Fruit fly (Drosophila melanogaster) whole organism, embryonic: ENCODE results near the gene Shc.
A peak's percentile ranks its signal among the peaks of the same experiment; 100 is the strongest.

Source experiments
- Atf6 ChIP-seq: fragments of 200-800 bp; sonication (Bioruptor generic); IDR thresholded peaks from 2 replicates; pipeline ENCODE4 v1.3.6; 2022; ENCODE audit warnings: missing biosample characterization, missing genetic modification characterization
- B-H2 ChIP-seq: fragments of 200-800 bp; sonication (Bioruptor generic); optimal IDR thresholded peaks from 2 replicates; lab custom pipeline; 2018; ENCODE audit warnings: missing biosample characterization, mild to moderate bottlenecking, missing genetic modification characterization
- C15 ChIP-seq: fragments of 200-800 bp; sonication (Bioruptor generic); IDR thresholded peaks from 3 replicates; pipeline ENCODE4 v1.3.6; 2022; ENCODE audit warnings: missing biosample characterization, missing genetic modification characterization
- CG10209 ChIP-seq: fragments of 200-800 bp; sonication (Bioruptor generic); optimal IDR thresholded peaks from 3 replicates; lab custom pipeline; 2017; ENCODE audit warnings: missing biosample characterization, mild to moderate bottlenecking, missing genetic modification characterization, missing genetic modification reagents
- CG10267 ChIP-seq: fragments of 200-800 bp; sonication (Bioruptor generic); optimal IDR thresholded peaks from 2 replicates; lab custom pipeline; 2018; ENCODE audit warnings: missing biosample characterization, mild to moderate bottlenecking, missing genetic modification characterization, moderate library complexity
- CG11398 ChIP-seq: fragments of 200-800 bp; sonication (Bioruptor generic); optimal IDR thresholded peaks from 2 replicates; lab custom pipeline; 2016; ENCODE audit warnings: missing biosample characterization, missing genetic modification characterization
- CG11504 ChIP-seq: fragments of 200-800 bp; sonication (Bioruptor generic); optimal IDR thresholded peaks from 3 replicates; lab custom pipeline; 2019; ENCODE audit warnings: missing biosample characterization, mild to moderate bottlenecking, missing genetic modification characterization, moderate library complexity
- CG12299 ChIP-seq: fragments of 200-800 bp; sonication (Bioruptor generic); optimal IDR thresholded peaks from 2 replicates; lab custom pipeline; 2018; ENCODE audit warnings: missing biosample characterization, mild to moderate bottlenecking, missing genetic modification characterization
- CG12769 ChIP-seq: fragments of 200-800 bp; sonication (Bioruptor generic); optimal IDR thresholded peaks from 2 replicates; lab custom pipeline; 2019; ENCODE audit warnings: missing biosample characterization, mild to moderate bottlenecking, missing genetic modification characterization, moderate library complexity
- CG13894 ChIP-seq: fragments of 200-800 bp; sonication (Bioruptor generic); optimal IDR thresholded peaks from 3 replicates; lab custom pipeline; 2018; ENCODE audit warnings: missing biosample characterization, mild to moderate bottlenecking, missing genetic modification characterization, moderate library complexity
- CG14441 ChIP-seq: fragments of 200-800 bp; sonication (Bioruptor generic); IDR thresholded peaks from 2 replicates; pipeline ENCODE4 v1.3.6; 2022; ENCODE audit warnings: missing biosample characterization, missing genetic modification characterization
- CG17612 ChIP-seq: fragments of 200-800 bp; sonication (Bioruptor generic); IDR thresholded peaks from 2 replicates; pipeline ENCODE4 v1.3.6; 2022; ENCODE audit warnings: missing biosample characterization, missing genetic modification characterization
- CG1792 ChIP-seq: fragments of 200-800 bp; sonication (Bioruptor generic); optimal IDR thresholded peaks from 2 replicates; lab custom pipeline; 2016; ENCODE audit warnings: missing biosample characterization, missing genetic modification characterization
- CG2116 ChIP-seq: fragments of 200-800 bp; sonication (Bioruptor generic); optimal IDR thresholded peaks from 3 replicates; lab custom pipeline; 2018; ENCODE audit warnings: missing biosample characterization, mild to moderate bottlenecking, missing genetic modification characterization
- CG2199 ChIP-seq: fragments of 200-800 bp; sonication (Bioruptor generic); IDR thresholded peaks from 3 replicates; pipeline ENCODE4 v1.3.6; 2022; ENCODE audit warnings: missing biosample characterization, missing genetic modification characterization
- CG2889 ChIP-seq: fragments of 200-800 bp; sonication (Bioruptor generic); IDR thresholded peaks from 3 replicates; pipeline ENCODE4 v1.3.6; 2022; ENCODE audit warnings: missing biosample characterization, missing genetic modification characterization
- CG31388 ChIP-seq: fragments of 200-800 bp; sonication (Bioruptor generic); optimal IDR thresholded peaks from 2 replicates; lab custom pipeline; 2016; ENCODE audit warnings: missing biosample characterization, missing genetic modification characterization
- CG4404 ChIP-seq: fragments of 200-800 bp; sonication (Bioruptor generic); IDR thresholded peaks from 2 replicates; pipeline ENCODE4 v1.3.6; 2022; ENCODE audit warnings: missing biosample characterization, missing genetic modification characterization
- CG4820 ChIP-seq: fragments of 200-800 bp; sonication (Bioruptor generic); optimal IDR thresholded peaks from 3 replicates; lab custom pipeline; 2016; ENCODE audit warnings: missing biosample characterization, missing genetic modification characterization
- CG6683 ChIP-seq: fragments of 200-800 bp; sonication (Bioruptor generic); optimal IDR thresholded peaks from 2 replicates; lab custom pipeline; 2017; ENCODE audit warnings: missing biosample characterization, mild to moderate bottlenecking, missing genetic modification characterization, missing genetic modification reagents
- CG6854 ChIP-seq: fragments of 200-800 bp; sonication (Bioruptor generic); optimal IDR thresholded peaks from 3 replicates; lab custom pipeline; 2017; ENCODE audit warnings: missing biosample characterization, mild to moderate bottlenecking, missing genetic modification characterization
- CG7271 ChIP-seq: fragments of 200-800 bp; sonication (Bioruptor generic); optimal IDR thresholded peaks from 2 replicates; lab custom pipeline; 2018; ENCODE audit warnings: missing biosample characterization, mild to moderate bottlenecking, missing genetic modification characterization, moderate library complexity
- CG7357 ChIP-seq: fragments of 200-800 bp; sonication (Bioruptor generic); IDR thresholded peaks from 3 replicates; pipeline ENCODE4 v1.3.6; 2022; ENCODE audit warnings: missing biosample characterization, missing genetic modification characterization
- CG7839 ChIP-seq: fragments of 200-800 bp; sonication (Bioruptor generic); optimal IDR thresholded peaks from 3 replicates; lab custom pipeline; 2018; ENCODE audit warnings: missing biosample characterization, mild to moderate bottlenecking, missing genetic modification characterization, moderate library complexity
- CG8478 ChIP-seq: fragments of >200 bp; optimal IDR thresholded peaks from 2 replicates; lab custom pipeline; 2018
- CHES-1-like ChIP-seq: fragments of 200-800 bp; sonication (Bioruptor generic); optimal IDR thresholded peaks from 2 replicates; lab custom pipeline; 2016; ENCODE audit warnings: missing biosample characterization, missing genetic modification characterization
- Dll ChIP-seq: fragments of 200-800 bp; sonication (Bioruptor generic); IDR thresholded peaks from 4 replicates; pipeline ENCODE4 v1.3.6; 2022; ENCODE audit warnings: missing biosample characterization, missing genetic modification characterization; ENCODE audit not compliant: partially characterized antibody
- E2f2 ChIP-seq: fragments of 200-800 bp; sonication (Bioruptor generic); IDR thresholded peaks from 2 replicates; pipeline ENCODE4 v1.3.6; 2022; ENCODE audit warnings: missing biosample characterization, missing genetic modification characterization
- HLHmδ ChIP-seq: fragments of 200-800 bp; sonication (Bioruptor generic); optimal IDR thresholded peaks from 2 replicates; lab custom pipeline; 2018; ENCODE audit warnings: missing biosample characterization, mild to moderate bottlenecking, missing genetic modification characterization, moderate library complexity
- Hmr ChIP-seq: fragments of 200-800 bp; sonication (Bioruptor generic); optimal IDR thresholded peaks from 3 replicates; lab custom pipeline; 2017; ENCODE audit warnings: mild to moderate bottlenecking, missing biosample characterization, missing genetic modification reagents, missing genetic modification characterization
- Xrp1 ChIP-seq: fragments of 200-800 bp; sonication (Bioruptor generic); IDR thresholded peaks from 2 replicates; pipeline ENCODE4 v1.3.6; 2022; ENCODE audit warnings: missing biosample characterization, missing genetic modification characterization
- abd-A ChIP-seq: fragments of 200-800 bp; sonication (Bioruptor generic); optimal IDR thresholded peaks from 3 replicates; lab custom pipeline; 2019; ENCODE audit warnings: missing biosample characterization, mild to moderate bottlenecking, missing genetic modification characterization, moderate library complexity
- bigmax ChIP-seq: fragments of 200-800 bp; sonication (Bioruptor generic); optimal IDR thresholded peaks from 2 replicates; lab custom pipeline; 2018; ENCODE audit warnings: missing biosample characterization, mild to moderate bottlenecking, missing genetic modification characterization
- ci ChIP-seq: fragments of 200-800 bp; sonication (Bioruptor generic); IDR thresholded peaks from 3 replicates; pipeline ENCODE4 v1.3.6; 2022; ENCODE audit warnings: missing biosample characterization, missing genetic modification characterization
- dan ChIP-seq: fragments of 200-800 bp; sonication (Bioruptor generic); IDR thresholded peaks from 2 replicates; pipeline ENCODE4 v1.3.6; 2022; ENCODE audit warnings: missing biosample characterization, missing genetic modification characterization
- disco-r ChIP-seq: fragments of 200-800 bp; sonication (Bioruptor generic); optimal IDR thresholded peaks from 2 replicates; lab custom pipeline; 2016; ENCODE audit warnings: missing biosample characterization, missing genetic modification characterization
- dysf ChIP-seq: fragments of 200-800 bp; sonication (Bioruptor generic); IDR thresholded peaks from 3 replicates; pipeline ENCODE4 v1.3.6; 2022; ENCODE audit warnings: missing biosample characterization, missing genetic modification characterization
- ems ChIP-seq: fragments of 200-800 bp; sonication (Bioruptor generic); optimal IDR thresholded peaks from 3 replicates; lab custom pipeline; 2016; ENCODE audit warnings: missing biosample characterization, missing genetic modification characterization
- en ChIP-seq: fragments of 200-800 bp; sonication (Bioruptor generic); optimal IDR thresholded peaks from 2 replicates; lab custom pipeline; 2016; ENCODE audit warnings: missing biosample characterization, missing genetic modification characterization
- fd3F ChIP-seq: fragments of 200-800 bp; sonication (Bioruptor generic); optimal IDR thresholded peaks from 2 replicates; lab custom pipeline; 2018; ENCODE audit warnings: missing biosample characterization, mild to moderate bottlenecking, missing genetic modification characterization, moderate library complexity
- ftz-f1 ChIP-seq: fragments of 200-800 bp; sonication (Bioruptor generic); optimal IDR thresholded peaks from 2 replicates; lab custom pipeline; 2016; ENCODE audit warnings: missing biosample characterization, missing genetic modification characterization
- ind ChIP-seq: fragments of 200-800 bp; sonication (Bioruptor generic); optimal IDR thresholded peaks from 3 replicates; lab custom pipeline; 2016; ENCODE audit warnings: missing biosample characterization, missing genetic modification characterization
- jumu ChIP-seq: fragments of 200-800 bp; sonication (Bioruptor generic); optimal IDR thresholded peaks from 3 replicates; lab custom pipeline; 2016; ENCODE audit warnings: missing biosample characterization, missing genetic modification characterization
- luna ChIP-seq: fragments of 200-800 bp; sonication (Bioruptor generic); optimal IDR thresholded peaks from 2 replicates; lab custom pipeline; 2016; ENCODE audit warnings: missing biosample characterization, missing genetic modification characterization
- maf-S ChIP-seq: fragments of 200-800 bp; sonication (Bioruptor generic); optimal IDR thresholded peaks from 2 replicates; lab custom pipeline; 2016; ENCODE audit warnings: missing biosample characterization, missing genetic modification characterization
- onecut ChIP-seq: fragments of 200-800 bp; sonication (Bioruptor generic); IDR thresholded peaks from 2 replicates; pipeline ENCODE4 v1.3.6; 2022; ENCODE audit warnings: missing biosample characterization, missing genetic modification characterization
- p53 ChIP-seq: fragments of 200-800 bp; sonication (Bioruptor generic); optimal IDR thresholded peaks from 2 replicates; lab custom pipeline; 2016; ENCODE audit warnings: missing biosample characterization, missing genetic modification characterization
- pum ChIP-seq: fragments of 200-800 bp; sonication (Bioruptor generic); optimal IDR thresholded peaks from 2 replicates; lab custom pipeline; 2016; ENCODE audit warnings: missing biosample characterization, missing genetic modification characterization
- sens-2 ChIP-seq: fragments of 200-800 bp; sonication (Bioruptor generic); IDR thresholded peaks from 2 replicates; pipeline ENCODE4 v1.3.6; 2022; ENCODE audit warnings: missing biosample characterization, missing genetic modification characterization
- wek ChIP-seq: fragments of 200-800 bp; sonication (Bioruptor generic); optimal IDR thresholded peaks from 3 replicates; lab custom pipeline; 2018; ENCODE audit warnings: missing biosample characterization, mild to moderate bottlenecking, missing genetic modification characterization, moderate library complexity
- zen ChIP-seq: fragments of 200-800 bp; sonication (Bioruptor generic); optimal IDR thresholded peaks from 3 replicates; lab custom pipeline; 2018; ENCODE audit warnings: missing biosample characterization, mild to moderate bottlenecking, missing genetic modification characterization, moderate library complexity

Shc gene

DNA sequence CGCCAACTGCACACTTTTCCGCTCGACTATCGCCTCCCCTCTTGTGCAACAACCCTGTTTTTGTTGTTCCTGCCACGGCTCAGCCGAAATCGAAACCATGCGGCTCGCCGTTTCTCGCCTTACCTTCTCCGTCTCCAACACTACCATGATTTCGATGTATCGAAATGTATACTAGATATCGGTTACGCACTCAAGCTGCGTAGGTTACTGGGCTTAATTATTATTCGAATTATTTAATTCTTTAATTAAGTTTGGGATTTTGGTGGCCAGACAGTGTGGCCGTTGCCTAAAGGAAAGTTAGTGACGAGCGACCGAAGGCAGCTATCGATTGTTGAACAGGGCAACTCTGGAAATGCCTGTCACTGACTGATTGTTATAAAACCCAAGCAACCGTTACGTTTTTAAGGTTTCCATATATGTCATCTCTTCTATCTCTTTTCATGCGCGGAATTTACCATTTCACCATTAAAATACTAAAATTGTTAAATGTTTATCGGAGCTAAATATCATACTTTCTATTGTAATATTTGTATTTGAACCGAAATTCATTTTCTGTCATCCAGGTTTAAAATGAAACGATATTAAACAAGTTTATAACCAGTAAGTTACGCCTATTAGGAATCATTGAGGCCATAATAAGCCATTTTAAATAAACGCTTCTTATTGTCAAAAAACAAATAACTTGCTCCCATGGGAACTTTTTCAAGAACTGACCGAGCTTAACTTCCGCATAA, 24.5 kb upstream of the Shc start, which contains the start of gene eIF4E1 (continued):
- TF ChIP-seq CG4820 (GFP tag; lab: Kevin White, UChicago) (no peak), CG6854 (GFP tag; lab: Kevin White, UChicago) (no peak), CG4404 (no peak), CG7839 (tag; lab: Kevin White, UChicago) (no peak), bigmax (GFP tag; lab: Kevin White, UChicago) (peak; percentile 14), CG2889 (GFP tag; lab: Robert Waterston, UW) (no peak), CG14441 (no peak), zen (tag; lab: Kevin White, UChicago) (peak; percentile 30), CG2116 (GFP tag; lab: Kevin White, UChicago) (peak; percentile 98), ems (GFP tag; lab: Kevin White, UChicago) (peak; percentile 37), wek (GFP tag; lab: Kevin White, UChicago) (no peak), B-H2 (GFP tag; lab: Kevin White, UChicago) (peak; percentile 2), Xrp1 (GFP tag; lab: Robert Waterston, UW) (no peak), ci (GFP tag; lab: Robert Waterston, UW) (no peak), disco-r (no peak), CG2199 (peak; percentile 84; the same call in 2 of the 3 replicates), E2f2 (GFP tag; lab: Robert Waterston, UW) (peak; percentile 50), pum (GFP tag; lab: Kevin White, UChicago) (no peak), Atf6 (GFP tag; lab: Robert Waterston, UW) (no peak), dysf (no peak), abd-A (no peak), CG11398 (GFP tag; lab: Kevin White, UChicago) (no peak), CG7357 (GFP tag; lab: Robert Waterston, UW) (no peak), en (GFP tag; lab: Kevin White, UChicago) (no peak), C15 (GFP tag; lab: Robert Waterston, UW) (no peak), jumu (GFP tag; lab: Kevin White, UChicago) (peak; percentile 3), maf-S (GFP tag; lab: Kevin White, UChicago) (peak; percentile 2), CG7271 (no peak), Hmr (GFP tag; lab: Kevin White, UChicago) (peak; percentile 47), Dll (GFP tag; lab: Robert Waterston, UW) (peak; percentile 72), CG31388 (GFP tag; lab: Kevin White, UChicago) (no peak), HLHmδ (no peak), fd3F (GFP tag; lab: Kevin White, UChicago) (no peak), CHES-1-like (GFP tag; lab: Kevin White, UChicago) (no peak), CG1792 (GFP tag; lab: Kevin White, UChicago) (peak; percentile 28), CG13894 (tag; lab: Kevin White, UChicago) (peak; percentile 31), CG17612 (GFP tag; lab: Robert Waterston, UW) (no peak), CG11504 (tag; lab: Kevin White, UChicago) (no peak), luna (GFP tag; lab: Kevin White, UChicago) (no peak), CG12769 (tag; lab: Kevin White, UChicago) (peak; percentile 18), ind (GFP tag; lab: Kevin White, UChicago) (no peak), CG8478 (lab: Kevin White, UChicago) (peak; percentile 86), p53 (no peak), CG10209 (no peak), dan (no peak), sens-2 (GFP tag; lab: Robert Waterston, UW) (no peak), CG12299 (tag; lab: Kevin White, UChicago) (no peak), CG10267 (peak; percentile 65), ftz-f1 (peak; percentile 40), CG6683 (GFP tag; lab: Kevin White, UChicago) (no peak), onecut (GFP tag; lab: Robert Waterston, UW) (no peak)
